Worm (Caenorhabditis elegans) whole organism, late embryonic: ENCODE measurements around the gene F11A5.5.

Experiments used
- F13H6.1 ChIP-seq: sonication (generic microtip); optimal IDR thresholded peaks from 2 replicates; lab custom pipeline; 2016; ENCODE audit warnings: missing genetic modification characterization, missing compliant biosample characterization
- T23F11.4 ChIP-seq: fragments of 200-800 bp; sonication (Bioruptor generic); optimal IDR thresholded peaks from 2 replicates; lab custom pipeline; 2018; ENCODE audit warnings: mild to moderate bottlenecking, missing genetic modification characterization, missing compliant biosample characterization
- Y22D7AL.16 ChIP-seq: sonication (generic microtip); optimal IDR thresholded peaks from 2 replicates; lab custom pipeline; 2016; ENCODE audit warnings: missing genetic modification characterization, missing compliant biosample characterization
- ama-1 ChIP-seq: fragments of 150-350 bp; optimal IDR thresholded peaks from 2 replicates; lab custom pipeline; 2014
- ceh-18 ChIP-seq: sonication (generic microtip); optimal IDR thresholded peaks from 2 replicates; lab custom pipeline; 2016; ENCODE audit warnings: missing genetic modification characterization, missing compliant biosample characterization
- ceh-19 ChIP-seq: fragments of 200-800 bp; sonication (Bioruptor generic); optimal IDR thresholded peaks from 2 replicates; lab custom pipeline; 2018; ENCODE audit warnings: mild to moderate bottlenecking, missing genetic modification characterization, missing compliant biosample characterization
- ceh-22 ChIP-seq: sonication (generic microtip); optimal IDR thresholded peaks from 2 replicates; lab custom pipeline; 2017; ENCODE audit warnings: missing biosample characterization, missing genetic modification characterization
- ceh-24 ChIP-seq: sonication (generic microtip); optimal IDR thresholded peaks from 2 replicates; lab custom pipeline; 2016; ENCODE audit warnings: mild to moderate bottlenecking, missing genetic modification characterization, missing compliant biosample characterization
- ceh-30 ChIP-seq: fragments of 150-350 bp; optimal IDR thresholded peaks from 2 replicates; lab custom pipeline; 2014; ENCODE audit warnings: missing biosample characterization, missing genetic modification characterization
- ceh-34 ChIP-seq: sonication (generic microtip); optimal IDR thresholded peaks from 2 replicates; lab custom pipeline; 2016; ENCODE audit warnings: mild to moderate bottlenecking, missing genetic modification characterization, missing compliant biosample characterization
- ceh-45 ChIP-seq: fragments of 200-800 bp; sonication (Bioruptor generic); IDR thresholded peaks from 2 replicates; pipeline ENCODE4 v1.3.6; 2022; ENCODE audit warnings: missing genetic modification reagents, missing genetic modification characterization, missing compliant biosample characterization
- ceh-6 ChIP-seq: fragments of 200-800 bp; sonication (Bioruptor generic); optimal IDR thresholded peaks from 2 replicates; lab custom pipeline; 2018; ENCODE audit warnings: mild to moderate bottlenecking, missing genetic modification characterization, missing compliant biosample characterization
- che-1 ChIP-seq: sonication (generic microtip); optimal IDR thresholded peaks from 2 replicates; lab custom pipeline; 2016; ENCODE audit warnings: mild to moderate bottlenecking, missing genetic modification characterization, missing compliant biosample characterization
- dve-1 ChIP-seq: sonication (generic microtip); optimal IDR thresholded peaks from 2 replicates; lab custom pipeline; 2017; ENCODE audit warnings: antibody characterized with exemption, mild to moderate bottlenecking, missing genetic modification characterization, missing compliant biosample characterization
- elt-2 ChIP-seq: sonication (generic microtip); optimal IDR thresholded peaks from 2 replicates; lab custom pipeline; 2016; ENCODE audit warnings: missing genetic modification reagents, missing genetic modification characterization, missing compliant biosample characterization
- elt-4 ChIP-seq: sonication (generic microtip); optimal IDR thresholded peaks from 2 replicates; lab custom pipeline; 2016; ENCODE audit warnings: missing genetic modification characterization, missing compliant biosample characterization
- ets-4 ChIP-seq: sonication (generic microtip); optimal IDR thresholded peaks from 2 replicates; lab custom pipeline; 2016; ENCODE audit warnings: missing genetic modification characterization, missing compliant biosample characterization
- hlh-15 ChIP-seq: sonication (generic microtip); optimal IDR thresholded peaks from 2 replicates; lab custom pipeline; 2016; ENCODE audit warnings: missing genetic modification characterization, missing compliant biosample characterization
- hlh-30 ChIP-seq: sonication (generic microtip); optimal IDR thresholded peaks from 2 replicates; lab custom pipeline; 2017; ENCODE audit warnings: antibody characterized with exemption, missing genetic modification characterization, missing compliant biosample characterization; ENCODE audit not compliant: insufficient read depth
- hlh-6 ChIP-seq: sonication (generic microtip); optimal IDR thresholded peaks from 2 replicates; lab custom pipeline; 2016; ENCODE audit warnings: missing genotype, missing genetic modification characterization, missing compliant biosample characterization
- hlh-8 ChIP-seq: sonication (generic microtip); optimal IDR thresholded peaks from 2 replicates; lab custom pipeline; 2016; ENCODE audit warnings: missing genotype, missing genetic modification characterization, missing compliant biosample characterization
- lim-6 ChIP-seq: sonication (generic microtip); optimal IDR thresholded peaks from 2 replicates; lab custom pipeline; 2016; ENCODE audit warnings: missing genetic modification characterization, missing compliant biosample characterization
- madf-2 ChIP-seq: sonication (generic microtip); optimal IDR thresholded peaks from 2 replicates; lab custom pipeline; 2017; ENCODE audit warnings: missing genetic modification characterization, missing compliant biosample characterization
- nhr-232 ChIP-seq: sonication (generic microtip); optimal IDR thresholded peaks from 2 replicates; lab custom pipeline; 2016; ENCODE audit warnings: missing genetic modification characterization, missing compliant biosample characterization
- npax-4 ChIP-seq: sonication (generic microtip); optimal IDR thresholded peaks from 2 replicates; lab custom pipeline; 2016; ENCODE audit warnings: missing genetic modification characterization, missing compliant biosample characterization
- odd-2 ChIP-seq: sonication (generic microtip); optimal IDR thresholded peaks from 2 replicates; lab custom pipeline; 2017; ENCODE audit warnings: antibody characterized with exemption, mild to moderate bottlenecking, missing genetic modification characterization, missing compliant biosample characterization
- pag-3 ChIP-seq: sonication (generic microtip); optimal IDR thresholded peaks from 2 replicates; lab custom pipeline; 2016; ENCODE audit warnings: missing compliant biosample characterization, missing genetic modification characterization, borderline replicate concordance
- pax-1 ChIP-seq: fragments of 150-350 bp; optimal IDR thresholded peaks from 2 replicates; lab custom pipeline; 2014; ENCODE audit warnings: missing biosample characterization, missing genetic modification characterization
- pha-2 ChIP-seq: sonication (generic microtip); optimal IDR thresholded peaks from 2 replicates; lab custom pipeline; 2017; ENCODE audit warnings: mild to moderate bottlenecking, missing genetic modification characterization, missing compliant biosample characterization
- pha-4 ChIP-seq: fragments of 150-350 bp; optimal IDR thresholded peaks from 2 replicates; lab custom pipeline; 2018; ENCODE audit warnings: missing biosample characterization, missing genetic modification reagents, missing genetic modification characterization
- pros-1 ChIP-seq: fragments of 150-350 bp; optimal IDR thresholded peaks from 2 replicates; lab custom pipeline; 2014; ENCODE audit warnings: missing biosample characterization, missing genetic modification reagents, missing genetic modification characterization
- ref-2 ChIP-seq: sonication (generic microtip); optimal IDR thresholded peaks from 2 replicates; lab custom pipeline; 2016; ENCODE audit warnings: missing genetic modification characterization, missing compliant biosample characterization
- rnt-1 ChIP-seq: sonication (generic microtip); optimal IDR thresholded peaks from 2 replicates; lab custom pipeline; 2016; ENCODE audit warnings: missing genetic modification characterization, missing compliant biosample characterization
- sox-2 ChIP-seq: fragments of 200-800 bp; sonication (Bioruptor generic); IDR thresholded peaks from 2 replicates; pipeline ENCODE4 v1.3.6; 2022; ENCODE audit warnings: missing genetic modification reagents, missing genetic modification characterization, missing compliant biosample characterization
- unc-86 ChIP-seq: sonication (generic microtip); optimal IDR thresholded peaks from 2 replicates; lab custom pipeline; 2016; ENCODE audit warnings: missing genetic modification characterization, missing compliant biosample characterization
- zip-5 ChIP-seq: sonication (generic microtip); optimal IDR thresholded peaks from 2 replicates; lab custom pipeline; 2016; ENCODE audit warnings: missing genetic modification characterization, missing compliant biosample characterization
- ztf-16 ChIP-seq: sonication (generic microtip); optimal IDR thresholded peaks from 2 replicates; lab custom pipeline; 2017; ENCODE audit warnings: missing genetic modification characterization, missing compliant biosample characterization

F11A5.5 gene

ce11 chrV:16244078-16244477 is 46.0 kb downstream of the F11A5.5 start, which contains the start of gene srh-104:
srh-104 (minus strand) TSS chrV:16244178.
- TF ChIP-seq ceh-30 (tag; lab: Kevin White, UChicago) (no peak), ceh-6 (no peak), pha-4 (no peak), hlh-6 (tag; lab: Kevin White, UChicago) (no peak), hlh-30 (tag; lab: Kevin White, UChicago) (no peak), madf-2 (no peak), elt-2 (tag; lab: Kevin White, UChicago) (no peak), ceh-18 (no peak), ztf-16 (tag; lab: Kevin White, UChicago) (no peak), ceh-34 (no peak), lim-6 (tag; lab: Kevin White, UChicago) (no peak), hlh-8 (tag; lab: Kevin White, UChicago) (no peak), ceh-22 (tag; lab: Kevin White, UChicago) (no peak), nhr-232 (tag; lab: Kevin White, UChicago) (no peak), pag-3 (no peak), che-1 (tag; lab: Kevin White, UChicago) (no peak), elt-4 (tag; lab: Kevin White, UChicago) (no peak), npax-4 (tag; lab: Kevin White, UChicago) (no peak), dve-1 (tag; lab: Kevin White, UChicago) (no peak), zip-5 (no peak)

DNA sequence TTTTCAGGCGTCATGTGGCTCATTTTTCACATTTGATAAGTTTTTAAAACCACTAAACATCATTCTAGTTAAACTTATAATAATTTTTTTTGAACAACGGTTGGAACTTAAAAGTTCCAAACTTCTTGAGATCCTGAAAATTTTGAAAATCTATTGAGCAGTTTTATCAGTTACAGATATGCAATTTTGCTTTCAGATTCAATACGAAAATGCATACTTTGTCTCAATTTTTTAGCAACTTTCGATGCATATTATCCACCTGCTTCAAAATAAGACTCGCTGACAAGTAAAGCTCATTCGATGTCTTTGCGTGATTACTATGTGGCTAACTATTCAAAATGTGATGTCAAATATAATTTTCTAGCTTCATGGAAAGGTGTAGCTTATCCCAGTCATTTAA is 48.5 kb downstream of the F11A5.5 start, which contains the start of gene srh-95:
TSS of gene srh-95 (plus strand) at position 301 of the 400 bp plus-strand sequence.
- TF ChIP-seq sox-2 (GFP tag; lab: Robert Waterston, UW) (no peak), pha-2 (tag; lab: Kevin White, UChicago) (no peak), hlh-15 (no peak), odd-2 (tag; lab: Kevin White, UChicago) (no peak), hlh-30 (tag; lab: Kevin White, UChicago) (no peak), T23F11.4 (no peak), Y22D7AL.16 (tag; lab: Kevin White, UChicago) (no peak), unc-86 (tag; lab: Kevin White, UChicago) (no peak), pax-1 (tag; lab: Kevin White, UChicago) (no peak), pros-1 (tag; lab: Kevin White, UChicago) (no peak), ceh-45 (GFP tag; lab: Robert Waterston, UW) (no peak), ceh-18 (no peak), ref-2 (no peak), ets-4 (tag; lab: Kevin White, UChicago) (no peak), ceh-34 (no peak), ceh-24 (tag; lab: Kevin White, UChicago) (no peak), F13H6.1 (no peak), ama-1 (lab: Kevin White, UChicago) (no peak)

ce11 chrV:16249105-16249504 is 51.0 kb downstream of the F11A5.5 start:
- TF ChIP-seq T23F11.4 (no peak), rnt-1 (tag; lab: Kevin White, UChicago) (peak; percentile 76), ceh-19 (GFP tag; lab: Kevin White, UChicago) (no peak)
